Fruit fly (Drosophila melanogaster): ENCODE measurements around the gene Jon99Fi.
A peak's percentile ranks its signal among the peaks of the same experiment; 100 is the strongest.

Jon99Fi gene

DNA sequence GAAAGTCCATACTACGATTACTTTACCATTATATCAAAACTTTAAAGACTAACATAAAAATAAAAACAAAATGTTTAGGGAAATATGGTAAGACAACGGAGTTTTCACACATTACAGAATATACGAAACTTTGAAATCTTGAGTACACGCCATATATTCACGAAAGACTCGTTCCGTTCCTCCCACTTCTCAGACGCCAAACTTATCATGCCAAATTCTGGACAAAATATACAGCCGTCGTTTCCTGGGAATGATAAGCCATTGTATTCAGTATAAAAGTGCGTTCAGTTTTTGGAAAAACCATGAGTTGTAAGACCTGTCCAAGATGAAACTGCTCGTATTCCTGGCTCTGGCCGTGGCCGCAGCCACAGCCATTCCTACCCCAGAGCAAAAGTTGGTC is at the start of gene Jon99Fi:
Gene Jon99Fi (plus strand): TSS at position 301 of the 400 bp plus-strand sequence.
- TF ChIP-seq brk (GFP tag; optimal IDR thresholded peaks at IDR 0.05) (no peak), pan (optimal IDR thresholded peaks at IDR 0.05) (no peak), usp (GFP tag; optimal IDR thresholded peaks at IDR 0.05) (no peak), Vsx2 (GFP tag; optimal IDR thresholded peaks at IDR 0.05; ENCODE audit: partially characterized antibody) (no peak), GATAd (GFP tag; optimal IDR thresholded peaks at IDR 0.05) (no peak), Dif (GFP tag; optimal IDR thresholded peaks at IDR 0.05; ENCODE audit: partially characterized antibody) (no peak), Myc (optimal IDR thresholded peaks at IDR 0.05) (no peak), CG9705 (GFP tag; optimal IDR thresholded peaks at IDR 0.05) (no peak), ey (GFP tag; optimal IDR thresholded peaks at IDR 0.05) (no peak), rgr (GFP tag; optimal IDR thresholded peaks at IDR 0.05) (no peak)

DNA sequence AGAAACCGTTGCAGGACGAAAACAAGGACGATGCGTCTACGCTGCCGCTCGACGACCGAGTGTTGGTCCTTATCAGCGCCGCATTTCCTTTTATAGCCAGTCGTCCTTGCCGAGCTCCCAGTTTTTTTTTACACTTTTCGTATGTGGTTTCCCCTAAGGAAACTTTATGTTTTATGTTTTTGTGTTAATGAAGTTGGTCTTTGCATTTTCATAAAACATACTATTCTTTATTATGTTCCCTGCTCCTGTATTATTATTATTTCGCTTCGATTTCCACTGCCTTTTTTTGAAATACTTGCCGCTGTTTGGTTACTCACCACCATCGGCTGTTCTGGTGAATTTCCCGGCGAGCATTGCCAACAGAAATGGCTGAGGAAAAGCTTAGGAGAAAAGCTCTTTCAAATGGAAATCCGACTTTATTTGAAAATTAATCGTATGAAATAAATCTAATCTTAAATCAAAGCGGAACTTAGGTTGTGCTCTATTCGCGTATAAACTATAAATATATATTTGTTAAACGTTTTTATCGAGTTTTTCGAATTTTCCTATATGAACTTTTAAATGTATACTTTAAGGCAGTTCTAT is 45.1 kb upstream of the Jon99Fi start, which contains the start of gene CG15537:
Gene CG15537 (minus strand): TSS at position 51 of the 585 bp plus-strand sequence.
- TF ChIP-seq Hr83 (GFP tag; optimal IDR thresholded peaks at IDR 0.05; ENCODE audit: poor library complexity, severe bottlenecking) = no peak
- TF ChIP-seq woc (GFP tag; optimal IDR thresholded peaks at IDR 0.05) = no peak
- no peak for TF ChIP-seq pan (optimal IDR thresholded peaks at IDR 0.05)
- no peak for TF ChIP-seq h (GFP tag; optimal IDR thresholded peaks at IDR 0.05)
- no peak for TF ChIP-seq dl (GFP tag; optimal IDR thresholded peaks at IDR 0.05; ENCODE audit: insufficient read depth in 1 of 2, partially characterized antibody in 2 of 2)
- TF ChIP-seq Abd-B (GFP tag; optimal IDR thresholded peaks at IDR 0.05) = no peak
- no peak for TF ChIP-seq Sp1 (GFP tag; optimal IDR thresholded peaks at IDR 0.05)
- no peak for TF ChIP-seq HLH106 (tag; optimal IDR thresholded peaks at IDR 0.05)

DNA sequence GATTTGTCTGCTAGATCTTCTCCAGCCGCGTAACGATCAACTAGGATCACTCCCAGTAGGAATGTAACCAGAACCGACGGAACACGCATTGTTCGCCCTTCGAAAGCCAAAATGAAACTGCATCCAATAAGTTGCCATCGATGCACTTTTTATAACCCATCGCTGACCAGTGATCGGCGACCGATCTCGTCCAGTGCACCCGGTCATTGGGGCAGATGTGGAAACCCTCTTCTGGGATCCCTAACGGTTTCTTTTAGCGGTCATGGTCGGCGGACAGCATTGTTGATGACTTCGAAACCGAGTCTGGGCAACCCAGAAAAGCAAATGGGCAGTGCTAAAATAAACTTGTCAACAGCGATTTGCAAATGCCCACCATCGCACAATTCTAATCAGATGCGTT is 43.8 kb upstream of the Jon99Fi start, which contains the start of gene Osi23:
Gene Osi23 (minus strand): TSS at position 101 of the 400 bp plus-strand sequence.
- TF ChIP-seq Jra (GFP tag; optimal IDR thresholded peaks at IDR 0.05) (no peak), CrebA (GFP tag; optimal IDR thresholded peaks at IDR 0.05; ENCODE audit: borderline replicate concordance) (no peak), Mio (GFP tag; optimal IDR thresholded peaks at IDR 0.05) (no peak), fru (GFP tag; optimal IDR thresholded peaks at IDR 0.05) (no peak), pan (optimal IDR thresholded peaks at IDR 0.05) (no peak), Rel (GFP tag; optimal IDR thresholded peaks at IDR 0.05) (no peak), Rel (tag; optimal IDR thresholded peaks at IDR 0.05) (no peak), brk (GFP tag; optimal IDR thresholded peaks at IDR 0.05) (no peak), br (GFP tag; optimal IDR thresholded peaks at IDR 0.05) (no peak), Sp1 (GFP tag; optimal IDR thresholded peaks at IDR 0.05) (no peak), rgr (GFP tag; optimal IDR thresholded peaks at IDR 0.05) (no peak), dmrt93B (GFP tag; optimal IDR thresholded peaks at IDR 0.05) (no peak), Dfd (GFP tag; optimal IDR thresholded peaks at IDR 0.05) (no peak), CG32264 (GFP tag; optimal IDR thresholded peaks at IDR 0.05) (no peak), tai (GFP tag; optimal IDR thresholded peaks at IDR 0.05) (no peak), N (GFP tag; optimal IDR thresholded peaks at IDR 0.05) (no peak), Hnf4 (GFP tag; optimal IDR thresholded peaks at IDR 0.05) (no peak), dl (GFP tag; optimal IDR thresholded peaks at IDR 0.05; ENCODE audit: insufficient read depth in 1 of 2, partially characterized antibody in 2 of 2) (no peak)

DNA sequence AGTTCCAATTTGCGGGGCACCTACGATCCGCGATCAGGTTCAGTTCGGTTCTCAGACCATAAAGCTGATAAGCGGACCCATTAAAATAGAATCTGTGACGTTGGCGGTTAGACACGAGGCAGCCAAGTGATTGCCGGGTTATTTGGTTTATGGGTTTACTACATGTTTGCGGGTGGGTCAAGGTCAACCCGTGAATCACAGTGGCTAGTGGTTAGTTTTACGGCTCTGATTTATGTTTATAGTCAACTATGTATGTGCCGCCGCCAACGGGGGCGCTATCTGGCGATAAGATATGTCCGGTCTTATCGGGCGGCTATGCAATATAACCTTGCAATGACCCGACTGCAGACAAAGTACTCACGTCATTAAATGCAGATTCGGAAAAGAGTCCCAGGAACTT is 39.3 kb upstream of the Jon99Fi start:
- no peak for TF ChIP-seq sv (GFP tag; optimal IDR thresholded peaks at IDR 0.05)
- TF ChIP-seq CrebA (GFP tag; optimal IDR thresholded peaks at IDR 0.05; ENCODE audit: borderline replicate concordance) = peak; percentile 22

DNA sequence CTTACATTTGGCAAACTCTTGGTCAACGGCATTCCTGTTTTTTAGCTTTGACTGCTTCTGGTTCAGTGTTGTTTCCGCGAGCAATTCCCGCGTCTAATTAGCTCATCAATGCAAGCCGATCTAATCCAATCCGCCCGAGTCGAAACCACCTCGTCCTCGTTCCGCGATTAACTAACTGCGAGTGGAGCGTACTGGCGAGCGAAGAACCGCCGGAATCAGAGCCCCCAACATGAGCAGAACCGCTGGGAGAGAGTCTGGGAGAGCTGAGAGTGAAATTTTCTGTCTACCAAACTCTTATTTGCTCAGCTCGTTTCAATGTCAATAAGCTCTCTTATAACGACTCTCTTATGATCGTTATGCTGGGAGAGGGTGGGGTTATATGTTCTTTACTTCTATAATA is 38.5 kb upstream of the Jon99Fi start:
- TF ChIP-seq OdsH (GFP tag; optimal IDR thresholded peaks at IDR 0.05) = peak; percentile 88
- peak; percentile 100 for TF ChIP-seq Hr83 (GFP tag; optimal IDR thresholded peaks at IDR 0.05; ENCODE audit: poor library complexity, severe bottlenecking)
- TF ChIP-seq h (GFP tag; optimal IDR thresholded peaks at IDR 0.05) = peak; percentile 95
- TF ChIP-seq lola (GFP tag; optimal IDR thresholded peaks at IDR 0.05) = no peak
- no peak for TF ChIP-seq Dfd (GFP tag; optimal IDR thresholded peaks at IDR 0.05)
- peak; percentile 98 for TF ChIP-seq Dif (GFP tag; optimal IDR thresholded peaks at IDR 0.05; ENCODE audit: partially characterized antibody)
- peak; percentile 63 for TF ChIP-seq sv (GFP tag; optimal IDR thresholded peaks at IDR 0.05)
- TF ChIP-seq jim (GFP tag; optimal IDR thresholded peaks at IDR 0.05) = peak; percentile 99
- peak; percentile 98 for TF ChIP-seq GATAd (GFP tag; optimal IDR thresholded peaks at IDR 0.05)
- peak; percentile 95 for TF ChIP-seq dsf (GFP tag; optimal IDR thresholded peaks at IDR 0.05; ENCODE audit: borderline replicate concordance)
- peak; percentile 53 for TF ChIP-seq Rel (GFP tag; optimal IDR thresholded peaks at IDR 0.05)
- TF ChIP-seq Rel (tag; optimal IDR thresholded peaks at IDR 0.05) = peak; percentile 19
- no peak for TF ChIP-seq usp (GFP tag; optimal IDR thresholded peaks at IDR 0.05)
- peak; percentile 93 for TF ChIP-seq sage (GFP tag; optimal IDR thresholded peaks at IDR 0.05)
- TF ChIP-seq Abd-B (GFP tag; optimal IDR thresholded peaks at IDR 0.05) = no peak
- peak; percentile 66 for TF ChIP-seq Sp1 (GFP tag; optimal IDR thresholded peaks at IDR 0.05)
- TF ChIP-seq tai (GFP tag; optimal IDR thresholded peaks at IDR 0.05) = peak; percentile 98
- peak; percentile 98 for TF ChIP-seq Hnf4 (GFP tag; optimal IDR thresholded peaks at IDR 0.05)
- peak; percentile 29 for TF ChIP-seq CG9705 (GFP tag; optimal IDR thresholded peaks at IDR 0.05)
- TF ChIP-seq woc (GFP tag; optimal IDR thresholded peaks at IDR 0.05) = no peak
- TF ChIP-seq rgr (GFP tag; optimal IDR thresholded peaks at IDR 0.05) = peak; percentile 95
- TF ChIP-seq dl (GFP tag; optimal IDR thresholded peaks at IDR 0.05; ENCODE audit: insufficient read depth in 1 of 2, partially characterized antibody in 2 of 2) = peak; percentile 95 to 97
- no peak for TF ChIP-seq N (GFP tag; optimal IDR thresholded peaks at IDR 0.05)
- peak; percentile 84 for TF ChIP-seq fru (GFP tag; optimal IDR thresholded peaks at IDR 0.05)
- TF ChIP-seq Vsx2 (GFP tag; optimal IDR thresholded peaks at IDR 0.05; ENCODE audit: partially characterized antibody) = peak; percentile 98
- no peak for TF ChIP-seq pan (optimal IDR thresholded peaks at IDR 0.05)
- peak; percentile 96 for TF ChIP-seq brk (GFP tag; optimal IDR thresholded peaks at IDR 0.05)
- peak in 1 of 2 experiments; percentile 31 for TF ChIP-seq foxo (GFP tag; optimal IDR thresholded peaks at IDR 0.05)
- peak; percentile 83 for TF ChIP-seq br (GFP tag; optimal IDR thresholded peaks at IDR 0.05)
- TF ChIP-seq Myc (optimal IDR thresholded peaks at IDR 0.05) = no peak
- TF ChIP-seq dmrt93B (GFP tag; optimal IDR thresholded peaks at IDR 0.05) = peak; percentile 50
